Fruit fly (Drosophila melanogaster) whole organism, embryonic: ENCODE data around the gene Ser7.
A peak's percentile ranks its signal among the peaks of the same experiment; 100 is the strongest.

Experiments used
- Awh ChIP-seq: fragments of 200-800 bp; sonication (Bioruptor generic); IDR thresholded peaks from 2 replicates; pipeline ENCODE4, ENCODE4 v1.3.6; 2022; ENCODE audit warnings: missing biosample characterization, missing genetic modification characterization
- BEAF-32 ChIP-seq: fragments of 200-800 bp; sonication (Bioruptor generic); optimal IDR thresholded peaks from 3 replicates; lab custom pipeline; 2017; ENCODE audit warnings: missing biosample characterization, missing genetic modification characterization, mild to moderate bottlenecking, moderate library complexity, missing genetic modification reagents
- CG10209 ChIP-seq: fragments of 200-800 bp; sonication (Bioruptor generic); optimal IDR thresholded peaks from 3 replicates; lab custom pipeline; 2017; ENCODE audit warnings: missing biosample characterization, mild to moderate bottlenecking, missing genetic modification characterization, missing genetic modification reagents
- CG10979 ChIP-seq: fragments of 200-800 bp; sonication (Bioruptor generic); optimal IDR thresholded peaks from 2 replicates; lab custom pipeline; 2018; ENCODE audit warnings: missing biosample characterization, mild to moderate bottlenecking, missing genetic modification characterization, moderate library complexity
- CG12104 ChIP-seq: fragments of 200-800 bp; sonication (Bioruptor generic); optimal IDR thresholded peaks from 3 replicates; lab custom pipeline; 2016; ENCODE audit warnings: missing biosample characterization, missing genetic modification characterization
- CG13894 ChIP-seq: fragments of 200-800 bp; sonication (Bioruptor generic); optimal IDR thresholded peaks from 3 replicates; lab custom pipeline; 2018; ENCODE audit warnings: missing biosample characterization, mild to moderate bottlenecking, missing genetic modification characterization, moderate library complexity
- CG14667 ChIP-seq: fragments of 200-800 bp; sonication (Bioruptor generic); IDR thresholded peaks from 2 replicates; pipeline ENCODE4 v1.3.6; 2022; ENCODE audit warnings: missing biosample characterization, missing genetic modification characterization
- CG15011 ChIP-seq: fragments of 200-800 bp; sonication (Bioruptor generic); optimal IDR thresholded peaks from 3 replicates; lab custom pipeline; 2018; ENCODE audit warnings: missing biosample characterization, mild to moderate bottlenecking, missing genetic modification characterization
- CG1529 ChIP-seq: fragments of 200-800 bp; sonication (Bioruptor generic); optimal IDR thresholded peaks from 3 replicates; lab custom pipeline; 2018; ENCODE audit warnings: missing biosample characterization, missing genetic modification characterization
- CG15696 ChIP-seq: fragments of 200-800 bp; sonication (Bioruptor generic); optimal IDR thresholded peaks from 2 replicates; lab custom pipeline; 2019; ENCODE audit warnings: missing biosample characterization, mild to moderate bottlenecking, missing genetic modification characterization, moderate library complexity
- CG17802 ChIP-seq: fragments of 200-800 bp; sonication (Bioruptor generic); optimal IDR thresholded peaks from 2 replicates; lab custom pipeline; 2018; ENCODE audit warnings: missing biosample characterization, mild to moderate bottlenecking, missing genetic modification characterization, moderate library complexity
- CG2199 ChIP-seq: fragments of 200-800 bp; sonication (Bioruptor generic); IDR thresholded peaks from 3 replicates; pipeline ENCODE4 v1.3.6; 2022; ENCODE audit warnings: missing biosample characterization, missing genetic modification characterization
- CG2202 ChIP-seq: fragments of 200-800 bp; sonication (Bioruptor generic); optimal IDR thresholded peaks from 2 replicates; lab custom pipeline; 2018; ENCODE audit warnings: missing biosample characterization, mild to moderate bottlenecking, missing genetic modification characterization
- CG31365 ChIP-seq: fragments of 200-800 bp; sonication (Bioruptor generic); optimal IDR thresholded peaks from 2 replicates; lab custom pipeline; 2018; ENCODE audit warnings: missing biosample characterization, mild to moderate bottlenecking, missing genetic modification characterization
- CG31388 ChIP-seq: fragments of 200-800 bp; sonication (Bioruptor generic); optimal IDR thresholded peaks from 2 replicates; lab custom pipeline; 2016; ENCODE audit warnings: missing biosample characterization, missing genetic modification characterization
- CG32767 ChIP-seq: fragments of 200-800 bp; sonication (Bioruptor generic); IDR thresholded peaks from 2 replicates; pipeline ENCODE4 v1.3.6; 2022; ENCODE audit warnings: missing biosample characterization, missing genetic modification characterization
- CG6254 ChIP-seq: fragments of 200-800 bp; sonication (Bioruptor generic); optimal IDR thresholded peaks from 3 replicates; lab custom pipeline; 2017; ENCODE audit warnings: mild to moderate bottlenecking, missing biosample characterization, missing genetic modification reagents, missing genetic modification characterization
- CG6654 ChIP-seq: fragments of 200-800 bp; sonication (Bioruptor generic); optimal IDR thresholded peaks from 2 replicates; lab custom pipeline; 2017; ENCODE audit warnings: missing biosample characterization, mild to moderate bottlenecking, missing genetic modification characterization
- CG6765 ChIP-seq: fragments of 200-800 bp; sonication (Bioruptor generic); optimal IDR thresholded peaks from 3 replicates; lab custom pipeline; 2017; ENCODE audit warnings: missing biosample characterization, mild to moderate bottlenecking, missing genetic modification characterization
- CG8388 ChIP-seq: fragments of 200-800 bp; sonication (Bioruptor generic); optimal IDR thresholded peaks from 2 replicates; lab custom pipeline; 2019; ENCODE audit warnings: missing biosample characterization, mild to moderate bottlenecking, missing genetic modification characterization, moderate library complexity
- CG9215 ChIP-seq: fragments of 200-800 bp; sonication (Bioruptor generic); IDR thresholded peaks from 2 replicates; pipeline ENCODE4 v1.3.6; 2022; ENCODE audit warnings: missing biosample characterization, missing genetic modification characterization
- Deaf1 ChIP-seq: fragments of 200-800 bp; optimal IDR thresholded peaks from 3 replicates; lab custom pipeline; 2019; ENCODE audit warnings: missing biosample characterization, mild to moderate bottlenecking, missing genetic modification characterization, moderate library complexity
- HLH4C ChIP-seq: fragments of 200-800 bp; sonication (Bioruptor generic); IDR thresholded peaks from 3 replicates; pipeline ENCODE4 v1.3.6; 2022; ENCODE audit warnings: missing biosample characterization, missing genetic modification characterization; ENCODE audit not compliant: partially characterized antibody
- Lim3 ChIP-seq: fragments of 200-800 bp; sonication (Bioruptor generic); IDR thresholded peaks from 2 replicates; pipeline ENCODE4 v1.3.6; 2022; ENCODE audit warnings: missing biosample characterization, missing genetic modification characterization
- Neu2 ChIP-seq: fragments of 200-800 bp; sonication (Bioruptor generic); optimal IDR thresholded peaks from 3 replicates; lab custom pipeline; 2016; ENCODE audit warnings: missing biosample characterization, missing genetic modification characterization, borderline replicate concordance
- Sox100B ChIP-seq: fragments of 200-800 bp; sonication (Bioruptor generic); optimal IDR thresholded peaks from 3 replicates; lab custom pipeline; 2018; ENCODE audit warnings: missing biosample characterization, mild to moderate bottlenecking, missing genetic modification characterization
- Sox102F ChIP-seq: fragments of 200-800 bp; sonication (Bioruptor generic); optimal IDR thresholded peaks from 2 replicates; lab custom pipeline; 2018; ENCODE audit warnings: missing biosample characterization, mild to moderate bottlenecking, missing genetic modification characterization, moderate library complexity
- Sry-δ ChIP-seq: fragments of 200-800 bp; sonication (Bioruptor generic); optimal IDR thresholded peaks from 2 replicates; lab custom pipeline; 2016; ENCODE audit warnings: missing biosample characterization, missing genetic modification characterization
- Xbp1 ChIP-seq: fragments of 200-800 bp; sonication (Bioruptor generic); optimal IDR thresholded peaks from 3 replicates; lab custom pipeline; 2016; ENCODE audit warnings: missing biosample characterization, mild to moderate bottlenecking, missing genetic modification characterization
- amos ChIP-seq: fragments of 200-800 bp; sonication (Bioruptor generic); IDR thresholded peaks from 2 replicates; pipeline ENCODE4 v1.3.6; 2022; ENCODE audit warnings: missing biosample characterization, missing genetic modification characterization; ENCODE audit not compliant: partially characterized antibody
- ase ChIP-seq: fragments of 200-800 bp; sonication (Bioruptor generic); IDR thresholded peaks from 3 replicates; pipeline ENCODE4 v1.3.6; 2022; ENCODE audit warnings: missing biosample characterization, missing genetic modification characterization
- cato ChIP-seq: fragments of 200-800 bp; sonication (Bioruptor generic); optimal IDR thresholded peaks from 2 replicates; lab custom pipeline; 2016; ENCODE audit warnings: missing biosample characterization, missing genetic modification characterization, borderline replicate concordance
- emc ChIP-seq: fragments of 200-800 bp; sonication (Bioruptor generic); optimal IDR thresholded peaks from 2 replicates; lab custom pipeline; 2016; ENCODE audit warnings: missing biosample characterization, missing genetic modification characterization
- en ChIP-seq: fragments of 200-800 bp; sonication (Bioruptor generic); optimal IDR thresholded peaks from 2 replicates; lab custom pipeline; 2016; ENCODE audit warnings: missing biosample characterization, missing genetic modification characterization
- esg ChIP-seq: fragments of 200-800 bp; sonication (Bioruptor generic); conservative IDR thresholded peaks from 2 replicates; pipeline ENCODE4 v1.3.6; 2022; ENCODE audit warnings: missing biosample characterization, missing genetic modification characterization
- gsb ChIP-seq: fragments of 200-800 bp; sonication (Bioruptor generic); IDR thresholded peaks from 2 replicates; pipeline ENCODE4 v1.3.6; 2022; ENCODE audit warnings: missing biosample characterization, missing genetic modification characterization
- ind ChIP-seq: fragments of 200-800 bp; sonication (Bioruptor generic); optimal IDR thresholded peaks from 3 replicates; lab custom pipeline; 2016; ENCODE audit warnings: missing biosample characterization, missing genetic modification characterization
- knrl ChIP-seq: fragments of 200-800 bp; sonication (Bioruptor generic); IDR thresholded peaks from 3 replicates; pipeline ENCODE4 v1.3.6; 2022; ENCODE audit warnings: missing biosample characterization, missing genetic modification characterization; ENCODE audit not compliant: partially characterized antibody
- mld ChIP-seq: fragments of 200-800 bp; sonication (Bioruptor generic); IDR thresholded peaks from 3 replicates; pipeline ENCODE4 v1.3.6; 2022; ENCODE audit warnings: missing biosample characterization, missing genetic modification characterization; ENCODE audit not compliant: partially characterized antibody
- nom ChIP-seq: fragments of 200-800 bp; sonication (Bioruptor generic); optimal IDR thresholded peaks from 2 replicates; lab custom pipeline; 2017; ENCODE audit warnings: missing biosample characterization, missing genetic modification characterization, mild to moderate bottlenecking, moderate library complexity, missing genetic modification reagents
- onecut ChIP-seq: fragments of 200-800 bp; sonication (Bioruptor generic); IDR thresholded peaks from 2 replicates; pipeline ENCODE4 v1.3.6; 2022; ENCODE audit warnings: missing biosample characterization, missing genetic modification characterization
- pzg ChIP-seq: fragments of 200-800 bp; sonication (Bioruptor generic); optimal IDR thresholded peaks from 3 replicates; lab custom pipeline; 2018; ENCODE audit warnings: missing biosample characterization, mild to moderate bottlenecking, missing genetic modification characterization, moderate library complexity
- scrt ChIP-seq: fragments of 200-800 bp; sonication (Bioruptor generic); optimal IDR thresholded peaks from 2 replicates; lab custom pipeline; 2018; ENCODE audit warnings: missing biosample characterization, mild to moderate bottlenecking, missing genetic modification characterization, moderate library complexity
- sisA ChIP-seq: fragments of 200-800 bp; sonication (Bioruptor generic); IDR thresholded peaks from 2 replicates; pipeline ENCODE4 v1.3.6; 2022; ENCODE audit warnings: missing biosample characterization, missing genetic modification characterization
- tio ChIP-seq: fragments of 200-800 bp; sonication (Bioruptor generic); optimal IDR thresholded peaks from 2 replicates; lab custom pipeline; 2017; ENCODE audit warnings: missing biosample characterization, missing genetic modification characterization, inconsistent platforms
- toy ChIP-seq: fragments of 200-800 bp; sonication (Bioruptor generic); IDR thresholded peaks from 2 replicates; pipeline ENCODE4 v1.3.6; 2022; ENCODE audit warnings: missing biosample characterization, missing genetic modification characterization
- yki ChIP-seq: fragments of >200 bp; optimal IDR thresholded peaks from 3 replicates; lab custom pipeline; 2018
- zen2 ChIP-seq: fragments of 200-800 bp; sonication (Bioruptor generic); IDR thresholded peaks from 3 replicates; pipeline ENCODE4 v1.3.6; 2022; ENCODE audit warnings: missing biosample characterization, missing genetic modification characterization; ENCODE audit not compliant: partially characterized antibody

The Ser7 gene

DNA sequence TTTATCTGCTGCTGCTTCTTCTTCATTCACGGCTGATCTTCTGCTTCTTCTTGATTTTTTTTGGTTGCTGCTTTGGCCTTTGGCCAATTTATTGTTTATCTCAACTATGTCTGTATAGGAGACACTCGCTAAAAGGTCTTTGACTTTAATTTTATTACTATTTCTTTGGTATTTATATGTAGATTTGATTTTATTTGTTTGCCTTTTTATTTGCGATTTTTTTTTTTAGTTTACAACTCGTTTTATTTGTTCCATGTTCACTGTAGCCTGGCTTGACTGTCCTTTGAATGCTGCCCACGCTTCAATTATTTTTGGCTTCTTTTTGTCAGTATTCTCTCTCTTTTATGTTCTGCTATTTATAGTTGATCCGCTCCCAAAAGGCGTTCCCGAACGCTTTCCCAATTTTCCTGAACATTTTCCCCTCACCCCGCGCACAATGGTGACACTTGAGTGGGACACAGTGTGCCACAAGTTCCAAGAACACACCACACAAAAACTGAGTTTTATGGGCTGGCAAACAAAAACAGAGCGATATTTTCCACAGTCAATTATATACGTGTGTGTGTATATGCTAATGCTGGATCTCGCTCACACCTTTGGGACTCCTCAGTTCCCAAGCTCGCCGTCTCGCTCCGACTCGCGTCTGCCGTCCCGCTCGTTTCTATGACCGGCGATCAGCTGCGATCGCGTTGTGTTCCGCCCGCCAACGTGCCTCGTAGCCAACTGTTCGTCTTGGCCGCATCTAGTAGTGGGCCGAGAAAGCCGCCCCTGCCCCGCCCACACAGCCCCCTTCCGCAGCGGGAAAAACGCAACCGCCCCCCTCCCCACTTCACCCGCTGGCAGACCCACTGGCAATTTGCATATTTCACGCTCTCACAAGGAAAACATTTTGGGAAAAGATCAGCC lies 11.2 kb downstream of the Ser7 start, which contains the start of gene CG15247 (continued):
- TF ChIP-seq mld (GFP tag; lab: Robert Waterston, UW) (no peak), emc (peak; percentile 46), gsb (GFP tag; lab: Robert Waterston, UW) (peak; percentile 70), CG31388 (peak; percentile 1), CG9215 (peak; percentile 79), CG10209 (GFP tag; lab: Kevin White, UChicago) (peak; percentile 60), CG6254 (peak; percentile 5), esg (GFP tag; lab: Robert Waterston, UW) (peak; percentile 79), CG32767 (GFP tag; lab: Robert Waterston, UW) (no peak; the same call in 1 of the 2 replicates), zen2 (no peak), onecut (GFP tag; lab: Robert Waterston, UW) (peak; percentile 73), Sry-δ (GFP tag; lab: Kevin White, UChicago) (peak; percentile 13), CG8388 (GFP tag; lab: Kevin White, UChicago) (peak; percentile 63), CG13894 (tag; lab: Kevin White, UChicago) (peak; percentile 23), CG6654 (peak; percentile 9), Awh (GFP tag; lab: Robert Waterston, UW) (peak; percentile 62; the same call in 1 of the 2 replicates), HLH4C (no peak), CG2199 (GFP tag; lab: Robert Waterston, UW) (no peak), CG31365 (no peak), scrt (peak; percentile 47), cato (GFP tag; lab: Kevin White, UChicago) (peak; percentile 14), knrl (GFP tag; lab: Robert Waterston, UW) (no peak), Deaf1 (tag; lab: Kevin White, UChicago) (peak; percentile 24), Sox102F (GFP tag; lab: Kevin White, UChicago) (peak; percentile 79), tio (GFP tag; lab: Kevin White, UChicago) (peak; percentile 59), Lim3 (no peak), amos (GFP tag; lab: Robert Waterston, UW) (no peak), CG15696 (tag; lab: Kevin White, UChicago) (peak; percentile 60), toy (GFP tag; lab: Robert Waterston, UW) (0 out of 2 replicates have a peak, but pooled peaks have one; percentile 24), nom (GFP tag; lab: Kevin White, UChicago) (no peak), yki (lab: Kevin White, UChicago) (no peak), CG10979 (tag; lab: Kevin White, UChicago) (peak; percentile 75), CG14667 (GFP tag; lab: Robert Waterston, UW) (peak; percentile 82), Neu2 (GFP tag; lab: Kevin White, UChicago) (no peak), Xbp1 (GFP tag; lab: Kevin White, UChicago) (peak; percentile 77), CG15011 (GFP tag; lab: Kevin White, UChicago) (peak; percentile 21), CG17802 (tag; lab: Kevin White, UChicago) (no peak), CG1529 (GFP tag; lab: Kevin White, UChicago) (peak; percentile 36), CG6765 (peak; percentile 24), sisA (peak; percentile 78), pzg (GFP tag; lab: Kevin White, UChicago) (no peak), ase (GFP tag; lab: Robert Waterston, UW) (peak; percentile 60; the same call in 2 of the 3 replicates), en (peak; percentile 56), Sox100B (GFP tag; lab: Kevin White, UChicago) (peak; percentile 66), CG2202 (tag; lab: Kevin White, UChicago) (peak; percentile 25), BEAF-32 (GFP tag; lab: Kevin White, UChicago) (no peak), ind (peak; percentile 68), CG12104 (peak; percentile 52)
